Fruit fly (Drosophila melanogaster) whole organism, embryonic: ENCODE measurements around the gene CG3632.

ENCODE experiments used
- CG10431 ChIP-seq: fragments of 200-800 bp; sonication (Bioruptor generic); optimal IDR thresholded peaks from 3 replicates; lab custom pipeline; 2018; ENCODE audit warnings: missing biosample characterization, mild to moderate bottlenecking, missing genetic modification characterization
- CG10565 ChIP-seq: fragments of 200-800 bp; sonication (Bioruptor generic); optimal IDR thresholded peaks from 3 replicates; lab custom pipeline; 2016; ENCODE audit warnings: missing biosample characterization, mild to moderate bottlenecking, missing genetic modification characterization
- CG14667 ChIP-seq: fragments of 200-800 bp; sonication (Bioruptor generic); IDR thresholded peaks from 2 replicates; pipeline ENCODE4 v1.3.6; 2022; ENCODE audit warnings: missing biosample characterization, missing genetic modification characterization
- CG17361 ChIP-seq: fragments of 200-800 bp; sonication (Bioruptor generic); IDR thresholded peaks from 3 replicates; pipeline ENCODE4 v1.3.6; 2022; ENCODE audit warnings: missing biosample characterization, missing genetic modification characterization
- CG17568 ChIP-seq: fragments of 200-800 bp; sonication (Bioruptor generic); optimal IDR thresholded peaks from 2 replicates; lab custom pipeline; 2018; ENCODE audit warnings: missing biosample characterization, mild to moderate bottlenecking, missing genetic modification characterization, moderate library complexity
- CG18262 ChIP-seq: fragments of 200-800 bp; optimal IDR thresholded peaks from 3 replicates; lab custom pipeline; 2019; ENCODE audit warnings: missing biosample characterization, mild to moderate bottlenecking, missing genetic modification characterization, moderate library complexity
- CG1832 ChIP-seq: fragments of 200-800 bp; sonication (Bioruptor generic); optimal IDR thresholded peaks from 2 replicates; lab custom pipeline; 2017; ENCODE audit warnings: missing biosample characterization, mild to moderate bottlenecking, missing genetic modification characterization, inconsistent platforms
- CG32767 ChIP-seq: fragments of 200-800 bp; sonication (Bioruptor generic); IDR thresholded peaks from 2 replicates; pipeline ENCODE4 v1.3.6; 2022; ENCODE audit warnings: missing biosample characterization, missing genetic modification characterization
- CG4282 ChIP-seq: fragments of 200-800 bp; sonication (Bioruptor generic); optimal IDR thresholded peaks from 2 replicates; lab custom pipeline; 2016; ENCODE audit warnings: missing biosample characterization, missing genetic modification characterization
- CG4404 ChIP-seq: fragments of 200-800 bp; sonication (Bioruptor generic); IDR thresholded peaks from 2 replicates; pipeline ENCODE4 v1.3.6; 2022; ENCODE audit warnings: missing biosample characterization, missing genetic modification characterization
- CG6791 ChIP-seq: fragments of 200-800 bp; sonication (Bioruptor generic); IDR thresholded peaks from 3 replicates; pipeline ENCODE4 v1.3.6; 2022; ENCODE audit warnings: missing biosample characterization, missing genetic modification characterization; ENCODE audit not compliant: partially characterized antibody
- CG7556 ChIP-seq: fragments of 200-800 bp; sonication (Bioruptor generic); optimal IDR thresholded peaks from 2 replicates; lab custom pipeline; 2017; ENCODE audit warnings: missing biosample characterization, mild to moderate bottlenecking, missing genetic modification characterization
- CG7745 ChIP-seq: fragments of 200-800 bp; sonication (Bioruptor generic); optimal IDR thresholded peaks from 2 replicates; lab custom pipeline; 2018; ENCODE audit warnings: missing biosample characterization, mild to moderate bottlenecking, missing genetic modification characterization, moderate library complexity
- CG9609 ChIP-seq: fragments of 200-800 bp; sonication (Bioruptor generic); optimal IDR thresholded peaks from 3 replicates; lab custom pipeline; 2016; ENCODE audit warnings: missing biosample characterization, missing genetic modification characterization
- Camta ChIP-seq: fragments of 200-800 bp; sonication (Bioruptor generic); optimal IDR thresholded peaks from 2 replicates; lab custom pipeline; 2016; ENCODE audit warnings: missing biosample characterization, missing genetic modification characterization
- Doc3 ChIP-seq: fragments of 200-800 bp; sonication (Bioruptor generic); IDR thresholded peaks from 3 replicates; pipeline ENCODE4 v1.3.6; 2022; ENCODE audit warnings: missing biosample characterization, missing genetic modification characterization; ENCODE audit not compliant: partially characterized antibody
- Dref ChIP-seq: fragments of 200-800 bp; sonication (Bioruptor generic); IDR thresholded peaks from 2 replicates; pipeline ENCODE4 v1.3.6; 2022; ENCODE audit warnings: missing biosample characterization, missing genetic modification characterization
- Fer3 ChIP-seq: fragments of 200-800 bp; sonication (Bioruptor generic); optimal IDR thresholded peaks from 2 replicates; lab custom pipeline; 2018; ENCODE audit warnings: missing biosample characterization, mild to moderate bottlenecking, missing genetic modification characterization, moderate library complexity
- Gsc ChIP-seq: fragments of 200-800 bp; sonication (Bioruptor generic); IDR thresholded peaks from 2 replicates; pipeline ENCODE4 v1.3.6; 2022; ENCODE audit warnings: missing biosample characterization, missing genetic modification characterization
- Lim3 ChIP-seq: fragments of 200-800 bp; sonication (Bioruptor generic); IDR thresholded peaks from 2 replicates; pipeline ENCODE4 v1.3.6; 2022; ENCODE audit warnings: missing biosample characterization, missing genetic modification characterization
- Mad ChIP-seq: fragments of 200-800 bp; sonication (Bioruptor generic); optimal IDR thresholded peaks from 2 replicates; lab custom pipeline; 2016; ENCODE audit warnings: missing biosample characterization, missing genetic modification characterization
- NK7.1 ChIP-seq: fragments of 200-800 bp; sonication (Bioruptor generic); optimal IDR thresholded peaks from 3 replicates; lab custom pipeline; 2016; ENCODE audit warnings: missing biosample characterization, missing genetic modification characterization
- Nf-YA ChIP-seq: fragments of 200-800 bp; sonication (Bioruptor generic); IDR thresholded peaks from 2 replicates; pipeline ENCODE4 v1.3.6; 2022; ENCODE audit warnings: missing biosample characterization, missing genetic modification characterization
- Opbp ChIP-seq: fragments of 200-800 bp; sonication (Bioruptor generic); IDR thresholded peaks from 3 replicates; pipeline ENCODE4 v1.3.6; 2022; ENCODE audit warnings: missing biosample characterization, missing genetic modification characterization; ENCODE audit not compliant: partially characterized antibody
- Poxn ChIP-seq: fragments of 200-800 bp; sonication (Bioruptor generic); IDR thresholded peaks from 2 replicates; pipeline ENCODE4 v1.3.6; 2022; ENCODE audit warnings: missing biosample characterization, missing genetic modification characterization
- Rx ChIP-seq: fragments of 200-800 bp; sonication (Bioruptor generic); IDR thresholded peaks from 2 replicates; pipeline ENCODE4 v1.3.6; 2022; ENCODE audit warnings: missing biosample characterization, missing genetic modification characterization
- Tbp ChIP-seq: fragments of >200 bp; optimal IDR thresholded peaks from 2 replicates; lab custom pipeline; 2018; ENCODE audit warnings: missing biosample characterization, missing genetic modification characterization
- Xbp1 ChIP-seq: fragments of 200-800 bp; sonication (Bioruptor generic); optimal IDR thresholded peaks from 3 replicates; lab custom pipeline; 2016; ENCODE audit warnings: missing biosample characterization, mild to moderate bottlenecking, missing genetic modification characterization
- btn ChIP-seq: fragments of 200-800 bp; sonication (Bioruptor generic); optimal IDR thresholded peaks from 2 replicates; lab custom pipeline; 2016; ENCODE audit warnings: missing biosample characterization, missing genetic modification characterization
- caup ChIP-seq: fragments of 200-800 bp; sonication (Bioruptor generic); optimal IDR thresholded peaks from 3 replicates; lab custom pipeline; 2017; ENCODE audit warnings: missing biosample characterization, mild to moderate bottlenecking, missing genetic modification characterization, moderate library complexity; ENCODE audit not compliant: severe bottlenecking
- ci ChIP-seq: fragments of 200-800 bp; sonication (Bioruptor generic); IDR thresholded peaks from 3 replicates; pipeline ENCODE4 v1.3.6; 2022; ENCODE audit warnings: missing biosample characterization, missing genetic modification characterization
- crp ChIP-seq, 2 experiments: fragments of 200-800 bp; sonication (Bioruptor generic); optimal IDR thresholded peaks; 2 replicates in 1 of 2; 3 replicates in 1 of 2; lab custom pipeline; 2017; ENCODE audit warnings: missing biosample characterization in 2 of 2, missing genetic modification characterization in 2 of 2, mild to moderate bottlenecking in 1 of 2, moderate library complexity in 1 of 2
- dimm ChIP-seq: fragments of 200-800 bp; sonication (Bioruptor generic); IDR thresholded peaks from 2 replicates; pipeline ENCODE4 v1.3.6; 2022; ENCODE audit warnings: missing biosample characterization, missing genetic modification characterization
- fd102C ChIP-seq: fragments of 200-800 bp; sonication (Bioruptor generic); optimal IDR thresholded peaks from 2 replicates; lab custom pipeline; 2018; ENCODE audit warnings: missing biosample characterization, mild to moderate bottlenecking, missing genetic modification characterization, moderate library complexity
- gsb ChIP-seq: fragments of 200-800 bp; sonication (Bioruptor generic); IDR thresholded peaks from 2 replicates; pipeline ENCODE4 v1.3.6; 2022; ENCODE audit warnings: missing biosample characterization, missing genetic modification characterization
- kah ChIP-seq: fragments of 200-800 bp; sonication (Bioruptor generic); optimal IDR thresholded peaks from 2 replicates; lab custom pipeline; 2018; ENCODE audit warnings: missing biosample characterization, mild to moderate bottlenecking, missing genetic modification characterization
- lola ChIP-seq, 3 experiments: fragments of >200 bp in 2 of 3; fragments of 200-800 bp in 1 of 3; sonication (Bioruptor generic) in 1 of 3; optimal IDR thresholded peaks; 2 replicates each; lab custom pipeline; 2017 to 2019; ENCODE audit warnings: missing biosample characterization in 3 of 3, missing genetic modification characterization in 3 of 3, mild to moderate bottlenecking in 1 of 3, moderate library complexity in 1 of 3
- lov ChIP-seq, 2 experiments: fragments of 200-800 bp in 1 of 2; fragments of >200 bp in 1 of 2; sonication (Bioruptor generic) in 1 of 2; IDR thresholded peaks in 1 of 2; optimal IDR thresholded peaks in 1 of 2; 2 replicates in 1 of 2; 3 replicates in 1 of 2; pipeline versions ENCODE4 v1.3.6 to Lab custom; 2017 to 2022; ENCODE audit warnings: missing biosample characterization in 1 of 2, missing genetic modification characterization in 1 of 2
- nom ChIP-seq: fragments of 200-800 bp; sonication (Bioruptor generic); optimal IDR thresholded peaks from 2 replicates; lab custom pipeline; 2017; ENCODE audit warnings: missing biosample characterization, missing genetic modification characterization, mild to moderate bottlenecking, moderate library complexity, missing genetic modification reagents
- otp ChIP-seq: fragments of 200-800 bp; sonication (Bioruptor generic); IDR thresholded peaks from 3 replicates; pipeline ENCODE4, ENCODE4 v1.3.6; 2022; ENCODE audit warnings: missing biosample characterization, missing genetic modification characterization
- pfk ChIP-seq: fragments of 200-800 bp; sonication (Bioruptor generic); optimal IDR thresholded peaks from 2 replicates; lab custom pipeline; 2018; ENCODE audit warnings: missing biosample characterization, mild to moderate bottlenecking, missing genetic modification characterization, moderate library complexity
- pho ChIP-seq: fragments of 200-800 bp; sonication (Bioruptor generic); optimal IDR thresholded peaks from 2 replicates; lab custom pipeline; 2016; ENCODE audit warnings: missing biosample characterization, missing genetic modification characterization
- pros ChIP-seq: fragments of 200-800 bp; sonication (Bioruptor generic); optimal IDR thresholded peaks from 3 replicates; lab custom pipeline; 2019; ENCODE audit warnings: missing biosample characterization, mild to moderate bottlenecking, missing genetic modification characterization, moderate library complexity
- sd ChIP-seq: fragments of 200-800 bp; sonication (Bioruptor generic); optimal IDR thresholded peaks from 3 replicates; lab custom pipeline; 2018; ENCODE audit warnings: missing biosample characterization, mild to moderate bottlenecking, missing genetic modification characterization, moderate library complexity
- sens-2 ChIP-seq: fragments of 200-800 bp; sonication (Bioruptor generic); IDR thresholded peaks from 2 replicates; pipeline ENCODE4 v1.3.6; 2022; ENCODE audit warnings: missing biosample characterization, missing genetic modification characterization
- sim ChIP-seq: fragments of 200-800 bp; sonication (Bioruptor generic); IDR thresholded peaks from 2 replicates; pipeline ENCODE4 v1.3.6; 2022; ENCODE audit warnings: missing biosample characterization, missing genetic modification characterization
- slbo ChIP-seq: fragments of 200-800 bp; sonication (Bioruptor generic); IDR thresholded peaks from 2 replicates; pipeline ENCODE4 v1.3.6; 2022; ENCODE audit warnings: missing biosample characterization, missing genetic modification characterization
- tap ChIP-seq: fragments of 200-800 bp; optimal IDR thresholded peaks from 3 replicates; lab custom pipeline; 2019; ENCODE audit warnings: missing biosample characterization, mild to moderate bottlenecking, missing genetic modification characterization, moderate library complexity
- tin ChIP-seq: fragments of 200-800 bp; sonication (Bioruptor generic); optimal IDR thresholded peaks from 3 replicates; lab custom pipeline; 2016; ENCODE audit warnings: missing biosample characterization, missing genetic modification characterization
- tna ChIP-seq: fragments of 200-800 bp; sonication (Bioruptor generic); IDR thresholded peaks from 2 replicates; pipeline ENCODE4 v1.3.6; 2022; ENCODE audit warnings: missing biosample characterization, missing genetic modification characterization; ENCODE audit not compliant: partially characterized antibody

Gene CG3632

DNA sequence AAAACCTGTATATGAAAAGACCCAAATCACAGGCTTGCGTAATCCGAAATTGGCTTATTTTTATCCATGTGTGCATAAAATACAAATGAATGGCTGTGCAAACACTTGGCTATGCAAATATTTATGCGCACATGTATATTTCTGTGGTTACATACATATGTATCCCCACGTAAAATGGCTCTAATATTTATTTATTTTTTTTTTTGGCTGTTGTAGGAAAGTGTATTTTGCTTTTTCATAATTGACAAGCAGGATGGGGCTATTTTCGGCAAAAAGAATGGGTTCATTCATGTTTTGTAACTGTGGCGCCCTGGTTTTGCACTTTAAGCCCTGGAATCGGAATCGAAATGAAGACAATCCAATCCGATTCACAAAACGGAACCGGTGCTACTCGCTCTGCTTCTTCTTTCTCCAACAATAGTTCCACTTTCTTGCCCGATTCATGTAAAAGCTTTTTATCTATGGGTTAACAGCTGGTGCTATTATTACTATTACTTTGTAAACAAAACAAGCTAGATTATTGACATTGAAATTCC lies 38.7 kb downstream of the CG3632 start (continued):
- TF ChIP-seq Dref (GFP tag; lab: Robert Waterston, UW) (peak; percentile 37), tin (peak; percentile 77), nom (peak; percentile 46), sd (no peak), kah (GFP tag; lab: Kevin White, UChicago) (peak; percentile 26), CG1832 (GFP tag; lab: Kevin White, UChicago) (no peak), CG7556 (GFP tag; lab: Kevin White, UChicago) (peak; percentile 68), dimm (GFP tag; lab: Robert Waterston, UW) (no peak), CG7745 (tag; lab: Kevin White, UChicago) (no peak), gsb (GFP tag; lab: Robert Waterston, UW) (peak; percentile 60), fd102C (GFP tag; lab: Kevin White, UChicago) (no peak), lov (optimal IDR thresholded peaks at IDR 0.05; lab: Kevin White, UChicago) (no peak), lov (GFP tag; IDR thresholded peaks at IDR 0.05; lab: Robert Waterston, UW) (peak; percentile 81; the same call in 2 of the 3 replicates), ci (GFP tag; lab: Robert Waterston, UW) (peak; percentile 90), Tbp (no peak), tna (peak; percentile 14; the same call in 1 of the 2 replicates), pfk (GFP tag; lab: Kevin White, UChicago) (peak; percentile 23), tap (tag; lab: Kevin White, UChicago) (peak; percentile 43), CG10565 (GFP tag; lab: Kevin White, UChicago) (no peak), Poxn (GFP tag; lab: Robert Waterston, UW) (no peak), CG17568 (GFP tag; lab: Kevin White, UChicago) (peak; percentile 62), Mad (GFP tag; lab: Kevin White, UChicago) (peak; percentile 57), pho (GFP tag; lab: Kevin White, UChicago) (peak; percentile 77), caup (GFP tag; lab: Kevin White, UChicago) (peak; percentile 72), CG32767 (peak; percentile 57), CG4282 (GFP tag; lab: Kevin White, UChicago) (peak; percentile 53), sim (GFP tag; lab: Robert Waterston, UW) (no peak), Nf-YA (peak; percentile 54; the same call in 1 of the 2 replicates), Fer3 (tag; lab: Kevin White, UChicago) (peak; percentile 64), CG10431 (GFP tag; lab: Kevin White, UChicago) (peak; percentile 0), CG18262 (peak; percentile 30), NK7.1 (GFP tag; lab: Kevin White, UChicago) (peak; percentile 22), pros (peak; percentile 86), Rx (GFP tag; lab: Robert Waterston, UW) (no peak; the same call in 1 of the 2 replicates), CG4404 (GFP tag; lab: Robert Waterston, UW) (peak; percentile 42; the same call in 1 of the 2 replicates)

DNA sequence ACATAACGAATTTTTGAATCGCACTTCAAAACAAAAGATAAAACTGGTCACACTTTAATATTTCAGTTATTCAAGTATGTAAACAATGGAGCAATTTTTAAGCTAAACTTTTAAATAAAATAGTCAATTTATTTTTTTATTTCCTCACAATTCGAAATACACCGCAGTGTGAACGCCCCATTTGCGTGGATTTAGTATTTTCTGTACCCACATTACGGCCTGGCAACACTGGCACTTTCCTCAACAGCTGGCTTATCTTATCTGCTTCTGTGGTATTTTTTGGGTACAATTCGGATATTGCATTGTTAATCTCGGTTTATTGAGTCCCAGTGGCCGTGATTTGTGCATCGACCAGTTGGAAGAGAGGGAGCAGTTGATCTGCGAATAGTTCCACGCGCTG lies 53.6 kb downstream of the CG3632 start, which contains the start of gene sl:
Gene sl, plus strand, starts transcription at position 254 of the 400 bp plus-strand sequence.
- 0 out of 3 replicates have a peak, but pooled peaks have one; percentile 27 for TF ChIP-seq Opbp (GFP tag; lab: Robert Waterston, UW)
- TF ChIP-seq slbo (GFP tag; lab: Robert Waterston, UW) = peak; percentile 53
- 0 out of 3 replicates have a peak, but pooled peaks have one; percentile 10 for TF ChIP-seq otp (GFP tag; lab: Robert Waterston, UW)
- peak; percentile 5 to 82 for TF ChIP-seq crp (GFP tag; optimal IDR thresholded peaks at IDR 0.05; lab: Kevin White, UChicago)
- TF ChIP-seq CG9609 (GFP tag; lab: Kevin White, UChicago) = no peak
- no peak for TF ChIP-seq Gsc (GFP tag; lab: Robert Waterston, UW)
- peak; percentile 23 for TF ChIP-seq Xbp1 (GFP tag; lab: Kevin White, UChicago)
- no peak for TF ChIP-seq btn (GFP tag; lab: Kevin White, UChicago)
- TF ChIP-seq Camta (GFP tag; lab: Kevin White, UChicago) = peak; percentile 32
- 0 out of 3 replicates have a peak, but pooled peaks have one; percentile 11 for TF ChIP-seq CG6791 (GFP tag; lab: Robert Waterston, UW)
- TF ChIP-seq sens-2 = no peak; the same call in 1 of the 2 replicates
- no peak for TF ChIP-seq CG17361 (GFP tag; lab: Robert Waterston, UW)
- no peak for TF ChIP-seq Doc3 (GFP tag; lab: Robert Waterston, UW)
- no peak for TF ChIP-seq CG14667 (GFP tag; lab: Robert Waterston, UW)
- TF ChIP-seq Lim3 (GFP tag; lab: Robert Waterston, UW) = no peak
- no peak for TF ChIP-seq lola (GFP tag; optimal IDR thresholded peaks at IDR 0.05; lab: Kevin White, UChicago)
